Worm (Caenorhabditis elegans) whole organism, young adult: ENCODE measurements around the gene vms-1.

Source experiments
- B0019.2 ChIP-seq: fragments of 200-800 bp; sonication (Bioruptor generic); conservative IDR thresholded peaks from 2 replicates; pipeline ENCODE4 v1.3.6; 2022; ENCODE audit warnings: missing genetic modification reagents, missing genetic modification characterization, missing compliant biosample characterization
- C06A6.2 ChIP-seq: fragments of 200-800 bp; sonication (Bioruptor generic); conservative IDR thresholded peaks from 2 replicates; pipeline ENCODE4 v1.3.6; 2022; ENCODE audit warnings: missing genetic modification characterization, missing compliant biosample characterization
- C17E4.6 ChIP-seq: fragments of 200-800 bp; sonication (Bioruptor generic); IDR thresholded peaks from 2 replicates; pipeline ENCODE4 v1.3.6; 2022; ENCODE audit warnings: missing genetic modification reagents, missing genetic modification characterization, missing compliant biosample characterization
- D2030.7 ChIP-seq: fragments of 200-800 bp; sonication (Bioruptor generic); IDR thresholded peaks from 2 replicates; pipeline ENCODE4 v1.3.6; 2022; ENCODE audit warnings: missing genetic modification reagents, missing genetic modification characterization, missing compliant biosample characterization
- F33H1.4 ChIP-seq: fragments of 200-800 bp; sonication (Bioruptor generic); IDR thresholded peaks from 2 replicates; pipeline ENCODE4 v1.3.6; 2022; ENCODE audit warnings: missing genetic modification reagents, missing genetic modification characterization, missing compliant biosample characterization
- F39B2.1 ChIP-seq: fragments of 200-800 bp; sonication (Bioruptor generic); IDR thresholded peaks from 2 replicates; pipeline ENCODE4 v1.3.6; 2022; ENCODE audit warnings: missing genetic modification reagents, missing genetic modification characterization, missing compliant biosample characterization
- F57A8.1 ChIP-seq: fragments of 200-800 bp; sonication (Bioruptor generic); optimal IDR thresholded peaks from 2 replicates; lab custom pipeline; 2018; ENCODE audit warnings: mild to moderate bottlenecking, missing genetic modification characterization, moderate library complexity, missing compliant biosample characterization
- F57C9.4 ChIP-seq: sonication (generic microtip); optimal IDR thresholded peaks from 2 replicates; lab custom pipeline; 2017; ENCODE audit warnings: mild to moderate bottlenecking, missing genetic modification characterization, missing compliant biosample characterization
- Y53F4B.3 ChIP-seq: fragments of 200-800 bp; sonication (Bioruptor generic); IDR thresholded peaks from 2 replicates; pipeline ENCODE4 v1.3.6; 2022; ENCODE audit warnings: missing genetic modification reagents, missing genetic modification characterization, missing compliant biosample characterization
- Y56A3A.18 ChIP-seq: fragments of 200-800 bp; sonication (Bioruptor generic); IDR thresholded peaks from 2 replicates; pipeline ENCODE4 v1.3.6; 2022; ENCODE audit warnings: missing genetic modification reagents, missing genetic modification characterization, missing compliant biosample characterization
- Y79H2A.3 ChIP-seq: fragments of 200-800 bp; sonication (Bioruptor generic); conservative IDR thresholded peaks from 2 replicates; pipeline ENCODE4 v1.3.6; 2022; ENCODE audit warnings: missing genetic modification reagents, missing genetic modification characterization, missing compliant biosample characterization
- akir-1 ChIP-seq: fragments of 200-800 bp; sonication (Bioruptor generic); optimal IDR thresholded peaks from 2 replicates; lab custom pipeline; 2018; ENCODE audit warnings: mild to moderate bottlenecking, missing genetic modification characterization, moderate library complexity, missing compliant biosample characterization
- atf-7 ChIP-seq: sonication (generic microtip); optimal IDR thresholded peaks from 2 replicates; lab custom pipeline; 2017; ENCODE audit warnings: mild to moderate bottlenecking, missing genetic modification characterization, missing compliant biosample characterization
- athp-1 ChIP-seq: sonication (generic microtip); optimal IDR thresholded peaks from 2 replicates; lab custom pipeline; 2017; ENCODE audit warnings: mild to moderate bottlenecking, missing genetic modification characterization, missing compliant biosample characterization
- attf-3 ChIP-seq: fragments of 200-800 bp; sonication (Bioruptor generic); conservative IDR thresholded peaks from 2 replicates; pipeline ENCODE4 v1.3.6; 2022; ENCODE audit warnings: missing genetic modification reagents, missing genetic modification characterization, missing compliant biosample characterization
- attf-5 ChIP-seq: fragments of 200-800 bp; sonication (Bioruptor generic); optimal IDR thresholded peaks from 2 replicates; lab custom pipeline; 2018; ENCODE audit warnings: mild to moderate bottlenecking, missing genetic modification characterization, missing compliant biosample characterization
- attf-6 ChIP-seq: fragments of 200-800 bp; sonication (Bioruptor generic); IDR thresholded peaks from 2 replicates; pipeline ENCODE4 v1.3.6; 2022; ENCODE audit warnings: missing genetic modification reagents, missing genetic modification characterization, missing compliant biosample characterization
- cebp-2 ChIP-seq: fragments of 200-800 bp; sonication (Bioruptor generic); IDR thresholded peaks from 2 replicates; pipeline ENCODE4 v1.3.6; 2022; ENCODE audit warnings: missing genetic modification characterization, missing compliant biosample characterization
- ceh-100 ChIP-seq: fragments of 200-800 bp; sonication (Bioruptor generic); IDR thresholded peaks from 2 replicates; pipeline ENCODE4 v1.3.6; 2022; ENCODE audit warnings: missing genetic modification reagents, missing genetic modification characterization, missing compliant biosample characterization
- ceh-40 ChIP-seq: fragments of 200-800 bp; sonication (Bioruptor generic); IDR thresholded peaks from 2 replicates; pipeline ENCODE4 v1.3.6; 2022; ENCODE audit warnings: missing genetic modification characterization, missing compliant biosample characterization
- ceh-91 ChIP-seq: fragments of 200-800 bp; sonication (Bioruptor generic); IDR thresholded peaks from 2 replicates; pipeline ENCODE4 v1.3.6; 2022; ENCODE audit warnings: missing genetic modification reagents, missing genetic modification characterization, missing compliant biosample characterization
- chd-7 ChIP-seq: sonication (generic microtip); optimal IDR thresholded peaks from 2 replicates; lab custom pipeline; 2016; ENCODE audit warnings: mild to moderate bottlenecking, missing genetic modification characterization, moderate library complexity, missing compliant biosample characterization
- dox-1 ChIP-seq: fragments of 200-800 bp; sonication (Bioruptor generic); IDR thresholded peaks from 2 replicates; pipeline ENCODE4 v1.3.6; 2022; ENCODE audit warnings: missing genetic modification reagents, missing genetic modification characterization, missing compliant biosample characterization
- dpff-1 ChIP-seq: sonication (generic microtip); optimal IDR thresholded peaks from 2 replicates; lab custom pipeline; 2017; ENCODE audit warnings: mild to moderate bottlenecking, missing genetic modification characterization, missing compliant biosample characterization
- efl-1 ChIP-seq: fragments of 150-350 bp; optimal IDR thresholded peaks from 2 replicates; lab custom pipeline; 2014; ENCODE audit warnings: missing biosample characterization, missing genetic modification reagents, missing genetic modification characterization
- egl-18 ChIP-seq: fragments of 200-800 bp; sonication (Bioruptor generic); IDR thresholded peaks from 2 replicates; pipeline ENCODE4 v1.3.6; 2022; ENCODE audit warnings: missing genetic modification reagents, missing genetic modification characterization, missing compliant biosample characterization
- egl-44 ChIP-seq: fragments of 200-800 bp; sonication (Bioruptor generic); IDR thresholded peaks from 2 replicates; pipeline ENCODE4 v1.3.6; 2022; ENCODE audit warnings: missing genetic modification reagents, missing genetic modification characterization, missing compliant biosample characterization
- ekl-4 ChIP-seq: fragments of 200-800 bp; sonication (Bioruptor generic); IDR thresholded peaks from 2 replicates; pipeline ENCODE4 v1.3.6; 2022; ENCODE audit warnings: missing genetic modification reagents, missing genetic modification characterization, missing compliant biosample characterization
- hlh-12 ChIP-seq: sonication (generic microtip); optimal IDR thresholded peaks from 2 replicates; lab custom pipeline; 2016; ENCODE audit warnings: missing genetic modification characterization, missing compliant biosample characterization
- lag-1 ChIP-seq: fragments of 200-800 bp; sonication (Bioruptor generic); IDR thresholded peaks from 2 replicates; pipeline ENCODE4 v1.3.6; 2022; ENCODE audit warnings: missing genetic modification reagents, missing genetic modification characterization, missing compliant biosample characterization
- lin-26 ChIP-seq: fragments of 200-800 bp; sonication (Bioruptor generic); IDR thresholded peaks from 2 replicates; pipeline ENCODE4 v1.3.6; 2022; ENCODE audit warnings: missing genetic modification reagents, missing genetic modification characterization, missing compliant biosample characterization
- lin-35 ChIP-seq, 3 experiments: fragments of 150-350 bp in 2 of 3; sonication (generic microtip) in 1 of 3; optimal IDR thresholded peaks; 2 replicates each; lab custom pipeline; 2014 to 2018; ENCODE audit warnings: missing biosample characterization in 3 of 3, missing genetic modification characterization in 3 of 3, missing genetic modification reagents in 3 of 3
- lin-54 ChIP-seq: fragments of 200-800 bp; sonication (Bioruptor generic); optimal IDR thresholded peaks from 2 replicates; lab custom pipeline; 2018; ENCODE audit warnings: mild to moderate bottlenecking, missing genetic modification characterization, missing compliant biosample characterization
- lir-1 ChIP-seq: fragments of 200-800 bp; sonication (Bioruptor generic); conservative IDR thresholded peaks from 2 replicates; pipeline ENCODE4 v1.3.6; 2022; ENCODE audit warnings: missing genetic modification reagents, missing genetic modification characterization, missing compliant biosample characterization
- mcd-1 ChIP-seq: fragments of 200-800 bp; sonication (Bioruptor generic); IDR thresholded peaks from 2 replicates; pipeline ENCODE4 v1.3.6; 2022; ENCODE audit warnings: missing genetic modification reagents, missing genetic modification characterization, missing compliant biosample characterization
- mxl-1 ChIP-seq: sonication (generic microtip); optimal IDR thresholded peaks from 2 replicates; lab custom pipeline; 2016; ENCODE audit warnings: missing genetic modification characterization, missing compliant biosample characterization
- rcor-1 ChIP-seq: fragments of 200-800 bp; sonication (Bioruptor generic); IDR thresholded peaks from 2 replicates; pipeline ENCODE4 v1.3.6; 2022; ENCODE audit warnings: missing genetic modification reagents, missing genetic modification characterization, missing compliant biosample characterization
- rec-8 ChIP-seq, 2 experiments: sonication (generic microtip); optimal IDR thresholded peaks; 2 replicates each; lab custom pipeline; 2016; ENCODE audit warnings: mild to moderate bottlenecking in 2 of 2, missing genetic modification characterization in 2 of 2, missing genetic modification reagents in 2 of 2, missing genotype in 2 of 2, missing biosample characterization in 1 of 2, missing compliant biosample characterization in 1 of 2, moderate library complexity in 1 of 2
- sdz-38 ChIP-seq: sonication (generic microtip); optimal IDR thresholded peaks from 2 replicates; lab custom pipeline; 2016; ENCODE audit warnings: missing genotype, missing genetic modification characterization, missing compliant biosample characterization
- snpc-1.3 ChIP-seq: sonication (generic microtip); optimal IDR thresholded peaks from 2 replicates; lab custom pipeline; 2017; ENCODE audit warnings: missing genetic modification characterization, mild to moderate bottlenecking, missing compliant biosample characterization, antibody characterized with exemption, moderate library complexity, missing genotype, missing genetic modification reagents; ENCODE audit not compliant: insufficient read depth
- snpc-3.4 ChIP-seq: sonication (generic microtip); optimal IDR thresholded peaks from 2 replicates; lab custom pipeline; 2017; ENCODE audit warnings: missing genetic modification characterization, mild to moderate bottlenecking, missing compliant biosample characterization, antibody characterized with exemption, moderate library complexity, missing genotype, missing genetic modification reagents
- snpc-4 ChIP-seq, 5 experiments: fragments of 150-350 bp in 1 of 5; sonication (generic microtip) in 4 of 5; optimal IDR thresholded peaks; 2 replicates each; lab custom pipeline; 2014 to 2018; ENCODE audit warnings: missing genetic modification characterization in 5 of 5, missing biosample characterization in 3 of 5, antibody characterized with exemption in 2 of 5, mild to moderate bottlenecking in 2 of 5, missing compliant biosample characterization in 2 of 5, missing genotype in 2 of 5, moderate library complexity in 2 of 5, missing genetic modification reagents in 1 of 5
- tbp1 ChIP-seq: fragments of 200-800 bp; sonication (Bioruptor generic); optimal IDR thresholded peaks from 2 replicates; lab custom pipeline; 2018; ENCODE audit warnings: mild to moderate bottlenecking, missing genetic modification characterization, missing compliant biosample characterization
- tlf-1 ChIP-seq: fragments of 200-800 bp; sonication (Bioruptor generic); optimal IDR thresholded peaks from 2 replicates; lab custom pipeline; 2018; ENCODE audit warnings: mild to moderate bottlenecking, missing genetic modification characterization, missing compliant biosample characterization
- unc-130 ChIP-seq: sonication (generic microtip); optimal IDR thresholded peaks from 2 replicates; lab custom pipeline; 2016; ENCODE audit warnings: missing genetic modification reagents, missing genetic modification characterization, missing compliant biosample characterization
- unc-62 ChIP-seq: fragments of 150-350 bp; optimal IDR thresholded peaks from 2 replicates; lab custom pipeline; 2014; ENCODE audit warnings: missing biosample characterization, missing genetic modification reagents, missing genetic modification characterization
- xnd-1 ChIP-seq: sonication (generic microtip); optimal IDR thresholded peaks from 2 replicates; lab custom pipeline; 2016; ENCODE audit warnings: missing genotype, missing genetic modification reagents, missing genetic modification characterization, missing compliant biosample characterization
- zfh-2 ChIP-seq: fragments of 200-800 bp; sonication (Bioruptor generic); conservative IDR thresholded peaks from 2 replicates; pipeline ENCODE4 v1.3.6; 2022; ENCODE audit warnings: missing genetic modification reagents, missing genetic modification characterization, missing compliant biosample characterization

Gene vms-1

ce11 chrIII:8129195-8129594, 40.9 kb downstream of the vms-1 start (continued):
- no peak for TF ChIP-seq ceh-40 (GFP tag; lab: Robert Waterston, UW)
- no peak for TF ChIP-seq mxl-1 (tag; lab: Kevin White, UChicago)
- TF ChIP-seq egl-44 (GFP tag; lab: Robert Waterston, UW) = no peak
- peak; percentile 58; the same call in 1 of the 2 replicates for TF ChIP-seq lin-26 (GFP tag; lab: Robert Waterston, UW)
- TF ChIP-seq egl-18 (GFP tag; lab: Robert Waterston, UW) = no peak
- TF ChIP-seq C06A6.2 = no peak
- TF ChIP-seq ekl-4 = peak; percentile 79
- no peak for TF ChIP-seq Y53F4B.3 (GFP tag; lab: Robert Waterston, UW)
- TF ChIP-seq chd-7 (tag; lab: Kevin White, UChicago) = no peak
- TF ChIP-seq atf-7 (tag; lab: Kevin White, UChicago) = no peak
- no peak for TF ChIP-seq lag-1 (GFP tag; lab: Robert Waterston, UW)
- no peak for TF ChIP-seq dpff-1 (tag; lab: Kevin White, UChicago)
- peak; percentile 20; the same call in 1 of the 2 replicates for TF ChIP-seq ceh-100
- TF ChIP-seq Y56A3A.18 = 0 out of 2 replicates have a peak, but pooled peaks have one; percentile 54
- TF ChIP-seq snpc-3.4 (tag; lab: Kevin White, UChicago) = peak; percentile 4
- TF ChIP-seq akir-1 (GFP tag; lab: Kevin White, UChicago) = no peak
- TF ChIP-seq xnd-1 (tag; lab: Kevin White, UChicago) = no peak
- peak; percentile 39 for TF ChIP-seq tlf-1
- TF ChIP-seq snpc-1.3 (tag; lab: Kevin White, UChicago) = no peak
- TF ChIP-seq lin-35 (GFP tag; optimal IDR thresholded peaks at IDR 0.05; lab: Kevin White, UChicago) = no peak
- peak; percentile 34; the same call in 1 of the 2 replicates for TF ChIP-seq D2030.7 (GFP tag; lab: Robert Waterston, UW)
- no peak for TF ChIP-seq snpc-4 (GFP tag; optimal IDR thresholded peaks at IDR 0.05; lab: Kevin White, UChicago)
- TF ChIP-seq snpc-4 (tag; optimal IDR thresholded peaks at IDR 0.05; lab: Kevin White, UChicago) = peak in 2 of 4 experiments; percentile 8 to 29
- TF ChIP-seq F39B2.1 (GFP tag; lab: Robert Waterston, UW) = peak; percentile 78; the same call in 1 of the 2 replicates
- no peak for TF ChIP-seq attf-3 (GFP tag; lab: Robert Waterston, UW)
- no peak for TF ChIP-seq F57C9.4 (tag; lab: Kevin White, UChicago)
- TF ChIP-seq zfh-2 (GFP tag; lab: Robert Waterston, UW) = no peak
- TF ChIP-seq rec-8 (tag; optimal IDR thresholded peaks at IDR 0.05; lab: Kevin White, UChicago) = peak in 1 of 2 experiments; percentile 5
- TF ChIP-seq lin-54 (GFP tag; lab: Kevin White, UChicago) = peak; percentile 37
- TF ChIP-seq dox-1 = no peak
- peak; percentile 57 for TF ChIP-seq F33H1.4 (GFP tag; lab: Robert Waterston, UW)
- TF ChIP-seq ceh-91 = no peak
- TF ChIP-seq sdz-38 (tag; lab: Kevin White, UChicago) = no peak
- TF ChIP-seq hlh-12 (tag; lab: Kevin White, UChicago) = no peak
- TF ChIP-seq C17E4.6 (GFP tag; lab: Robert Waterston, UW) = peak; percentile 31; the same call in 1 of the 2 replicates
- no peak for TF ChIP-seq B0019.2 (GFP tag; lab: Robert Waterston, UW)
- no peak for TF ChIP-seq unc-62
- no peak for TF ChIP-seq efl-1
- no peak for TF ChIP-seq Y79H2A.3 (GFP tag; lab: Robert Waterston, UW)
- TF ChIP-seq attf-6 (GFP tag; lab: Robert Waterston, UW) = peak; percentile 62; the same call in 1 of the 2 replicates
- no peak for TF ChIP-seq cebp-2 (GFP tag; lab: Robert Waterston, UW)
- peak; percentile 68; the same call in 1 of the 2 replicates for TF ChIP-seq rcor-1 (GFP tag; lab: Robert Waterston, UW)
- TF ChIP-seq lir-1 (GFP tag; lab: Robert Waterston, UW) = no peak
- no peak for TF ChIP-seq F57A8.1 (GFP tag; lab: Kevin White, UChicago)
- peak; percentile 56 for TF ChIP-seq athp-1
- TF ChIP-seq mcd-1 (GFP tag; lab: Robert Waterston, UW) = 0 out of 2 replicates have a peak, but pooled peaks have one; percentile 9
- no peak for TF ChIP-seq attf-5 (GFP tag; lab: Kevin White, UChicago)
- TF ChIP-seq unc-130 = no peak
- peak; percentile 32 for TF ChIP-seq tbp1 (GFP tag; lab: Kevin White, UChicago)
